Worm (Caenorhabditis elegans) whole organism, mixed stage, embryonic: ENCODE data around the gene nsph-4.3.

ENCODE experiments used
- cnd-1 ChIP-seq: fragments of 200-800 bp; sonication (Bioruptor generic); optimal IDR thresholded peaks from 2 replicates; lab custom pipeline; 2018; ENCODE audit warnings: mild to moderate bottlenecking, missing genetic modification characterization, missing compliant biosample characterization
- lin-13 ChIP-seq: fragments of 150-350 bp; optimal IDR thresholded peaks from 2 replicates; lab custom pipeline; 2014; ENCODE audit warnings: missing biosample characterization, missing genetic modification characterization
- lin-32 ChIP-seq: fragments of 200-800 bp; sonication (Bioruptor generic); optimal IDR thresholded peaks from 2 replicates; lab custom pipeline; 2018; ENCODE audit warnings: mild to moderate bottlenecking, missing genetic modification characterization, missing compliant biosample characterization
- mep-1 ChIP-seq: fragments of 150-350 bp; optimal IDR thresholded peaks from 2 replicates; lab custom pipeline; 2017; ENCODE audit warnings: missing biosample characterization, missing genetic modification reagents, missing genetic modification characterization, inconsistent platforms
- mls-2 ChIP-seq: sonication (generic microtip); optimal IDR thresholded peaks from 2 replicates; lab custom pipeline; 2016; ENCODE audit warnings: mild to moderate bottlenecking, missing genetic modification characterization, moderate library complexity, missing compliant biosample characterization
- nhr-28 ChIP-seq: fragments of 150-350 bp; optimal IDR thresholded peaks from 2 replicates; lab custom pipeline; 2014; ENCODE audit warnings: missing biosample characterization, missing genetic modification characterization
- nhr-76 ChIP-seq: sonication (generic microtip); optimal IDR thresholded peaks from 2 replicates; lab custom pipeline; 2017; ENCODE audit warnings: missing biosample characterization, missing genetic modification characterization
- snpc-4 ChIP-seq: fragments of 150-350 bp; optimal IDR thresholded peaks from 2 replicates; lab custom pipeline; 2014; ENCODE audit warnings: missing biosample characterization, missing genetic modification characterization
- unc-39 ChIP-seq: fragments of 150-350 bp; optimal IDR thresholded peaks from 2 replicates; lab custom pipeline; 2014; ENCODE audit warnings: missing biosample characterization, missing genetic modification characterization
- ztf-11 ChIP-seq: fragments of 150-350 bp; optimal IDR thresholded peaks from 2 replicates; lab custom pipeline; 2014; ENCODE audit warnings: missing biosample characterization, missing genetic modification characterization

DNA sequence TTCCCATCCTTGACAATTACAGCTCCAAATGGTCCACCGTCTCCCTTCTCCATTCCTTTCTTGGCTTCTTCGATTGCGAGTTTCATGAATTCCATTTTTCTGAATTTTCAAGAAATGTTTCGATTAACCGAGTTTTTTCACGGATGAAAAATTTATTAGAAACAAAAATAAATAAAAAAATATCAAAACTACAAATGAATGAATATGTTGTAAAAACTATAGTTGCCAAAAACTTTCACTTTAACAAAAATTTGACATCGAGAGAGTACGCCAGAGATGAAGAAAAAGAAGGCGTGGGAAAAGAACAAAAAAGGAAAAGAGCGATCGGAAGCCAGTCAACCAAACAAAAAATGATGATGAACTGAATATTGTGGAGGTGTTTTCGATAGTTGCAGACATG lies 26.2 kb downstream of the nsph-4.3 start, which contains the start of gene R13A5.10:
- TF ChIP-seq mls-2 (no peak), lin-13 (tag; lab: Kevin White, UChicago) (no peak), lin-32 (no peak), unc-39 (tag; lab: Kevin White, UChicago) (no peak), nhr-28 (tag; lab: Kevin White, UChicago) (no peak), nhr-76 (no peak), snpc-4 (tag; lab: Kevin White, UChicago) (no peak), mep-1 (tag; lab: Kevin White, UChicago) (no peak), cnd-1 (tag; lab: Kevin White, UChicago) (no peak), ztf-11 (tag; lab: Kevin White, UChicago) (no peak)
